Comparison of ENCODE assay signal across 1 fruit fly cellular context in the genomic region with DNA sequence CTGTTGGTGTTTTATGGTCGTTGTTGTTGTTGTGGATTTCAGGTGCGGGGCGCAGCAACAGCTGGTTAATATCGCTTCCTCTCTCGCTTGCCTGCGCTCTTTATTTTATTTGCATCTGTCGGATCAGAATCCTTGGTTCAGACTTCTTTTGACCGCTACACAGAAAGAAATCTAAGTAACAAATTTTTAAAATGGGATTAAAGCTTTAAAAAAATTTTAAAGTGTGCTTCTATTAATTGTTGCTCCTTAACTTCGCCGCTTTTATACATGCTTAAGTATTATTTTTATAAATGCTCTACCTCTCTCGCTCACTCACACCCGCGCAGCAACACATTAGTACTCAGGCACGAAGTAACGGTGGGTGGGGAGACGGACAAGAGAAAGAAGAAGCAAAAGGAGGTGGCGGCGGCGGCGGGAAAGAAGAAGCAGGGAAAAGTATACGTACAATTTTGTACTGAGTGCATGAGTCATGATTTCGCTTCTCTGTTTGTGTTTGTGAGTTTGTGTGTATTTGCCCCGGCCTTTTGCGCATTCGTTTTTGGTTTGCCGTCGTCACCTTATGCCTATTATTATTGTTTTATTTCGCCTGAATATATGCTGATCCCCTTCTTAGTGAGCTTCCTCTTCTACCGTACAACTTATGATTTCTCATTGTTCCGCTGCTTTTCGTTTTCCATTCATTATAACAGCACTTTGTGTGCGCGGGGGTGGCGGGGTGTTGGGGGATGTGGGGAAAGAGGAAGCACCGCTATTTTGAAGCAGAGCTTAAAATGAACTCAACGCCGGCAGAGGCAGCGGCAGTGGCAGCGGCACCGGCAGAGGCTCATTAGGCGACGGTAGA.
TF ChIP-seq lines count a peak whose summit lies in the region.

No protein-coding gene starts in this region.

TF ChIP-seq in whole organism, embryonic, 481 proteins besides CTCF, POLR2A, EP300 and RAD21 (continued from another document and continues in another):
- TF ChIP-seq dmrt99B (tag; optimal IDR thresholded peaks at IDR 0.05; lab: Kevin White, UChicago) (peak; percentile 86), CG4617 (GFP tag; optimal IDR thresholded peaks at IDR 0.05; lab: Kevin White, UChicago; ENCODE audit: borderline replicate concordance) (peak; percentile 41), gem (tag; optimal IDR thresholded peaks at IDR 0.05; lab: Kevin White, UChicago) (peak; percentile 87), Aef1 (GFP tag; IDR thresholded peaks at IDR 0.05; lab: Robert Waterston, UW) (peak; percentile 84), CG18619 (GFP tag; optimal IDR thresholded peaks at IDR 0.05; lab: Kevin White, UChicago) (peak; percentile 78), trh (GFP tag; optimal IDR thresholded peaks at IDR 0.05; lab: Kevin White, UChicago) (no peak), stwl (tag; optimal IDR thresholded peaks at IDR 0.05; lab: Kevin White, UChicago) (peak; percentile 38), CG18476 (GFP tag; optimal IDR thresholded peaks at IDR 0.05; lab: Kevin White, UChicago) (peak; percentile 79), CG13424 (tag; optimal IDR thresholded peaks at IDR 0.05; lab: Kevin White, UChicago) (peak; percentile 78), CG9215 (GFP tag; IDR thresholded peaks at IDR 0.05; lab: Robert Waterston, UW) (peak; percentile 67), MBD-R2 (GFP tag; IDR thresholded peaks at IDR 0.05; lab: Robert Waterston, UW) (peak; percentile 44), CG12104 (GFP tag; optimal IDR thresholded peaks at IDR 0.05; lab: Kevin White, UChicago) (peak; percentile 57), CG7271 (tag; optimal IDR thresholded peaks at IDR 0.05; lab: Kevin White, UChicago) (peak; percentile 77), fru (optimal IDR thresholded peaks at IDR 0.05; lab: Kevin White, UChicago) (no peak), fu2 (GFP tag; optimal IDR thresholded peaks at IDR 0.05; lab: Kevin White, UChicago) (peak; percentile 67), CG6791 (GFP tag; IDR thresholded peaks at IDR 0.05; lab: Robert Waterston, UW; ENCODE audit: partially characterized antibody) (no peak), Ada2b (GFP tag; IDR thresholded peaks at IDR 0.05; lab: Robert Waterston, UW) (peak; percentile 77), dan (GFP tag; IDR thresholded peaks at IDR 0.05; lab: Robert Waterston, UW) (0 out of 2 replicates have a peak, but pooled peaks have one; percentile 12), Doc3 (GFP tag; IDR thresholded peaks at IDR 0.05; lab: Robert Waterston, UW; ENCODE audit: partially characterized antibody) (no peak), wor (GFP tag; IDR thresholded peaks at IDR 0.05; lab: Robert Waterston, UW) (no peak), tup (GFP tag; optimal IDR thresholded peaks at IDR 0.05; lab: Kevin White, UChicago) (peak; percentile 74), Hr3 (GFP tag; optimal IDR thresholded peaks at IDR 0.05; lab: Kevin White, UChicago) (peak; percentile 66), pan (optimal IDR thresholded peaks at IDR 0.05; lab: Kevin White, UChicago) (no peak), pan (GFP tag; optimal IDR thresholded peaks at IDR 0.05 in 1 of 2, IDR thresholded peaks at IDR 0.05 in 1 of 2) (peak in 1 of 2 experiments; percentile 83), vfl (GFP tag; optimal IDR thresholded peaks at IDR 0.05; lab: Kevin White, UChicago) (peak; percentile 81), mirr (GFP tag; optimal IDR thresholded peaks at IDR 0.05; lab: Kevin White, UChicago) (no peak), CG12299 (tag; optimal IDR thresholded peaks at IDR 0.05; lab: Kevin White, UChicago) (peak; percentile 79), mam (GFP tag; optimal IDR thresholded peaks at IDR 0.05; lab: Kevin White, UChicago) (peak; percentile 76), CG17612 (GFP tag; IDR thresholded peaks at IDR 0.05; lab: Robert Waterston, UW) (no peak), CG1529 (GFP tag; optimal IDR thresholded peaks at IDR 0.05; lab: Kevin White, UChicago) (peak; percentile 71), GATAe (GFP tag; conservative IDR thresholded peaks at IDR 0.05; lab: Robert Waterston, UW) (no peak), BtbVII (GFP tag; optimal IDR thresholded peaks at IDR 0.05; lab: Kevin White, UChicago) (peak; percentile 87), CG17359 (tag; optimal IDR thresholded peaks at IDR 0.05; lab: Kevin White, UChicago) (peak; percentile 89), tio (GFP tag; optimal IDR thresholded peaks at IDR 0.05; lab: Kevin White, UChicago) (peak; percentile 73), twi (tag; optimal IDR thresholded peaks at IDR 0.05; lab: Kevin White, UChicago) (peak; percentile 49), vvl (GFP tag; IDR thresholded peaks at IDR 0.05; lab: Robert Waterston, UW) (peak; percentile 92), zen (tag; optimal IDR thresholded peaks at IDR 0.05; lab: Kevin White, UChicago) (peak; percentile 92), pzg (GFP tag; optimal IDR thresholded peaks at IDR 0.05; lab: Kevin White, UChicago) (no peak), crc (GFP tag; optimal IDR thresholded peaks at IDR 0.05; lab: Kevin White, UChicago) (peak; percentile 69), fd102C (GFP tag; optimal IDR thresholded peaks at IDR 0.05; lab: Kevin White, UChicago) (peak; percentile 70), Six4 (GFP tag; optimal IDR thresholded peaks at IDR 0.05; lab: Kevin White, UChicago) (peak; percentile 54), gcm2 (GFP tag; optimal IDR thresholded peaks at IDR 0.05; lab: Kevin White, UChicago) (peak; percentile 53), dysf (GFP tag; IDR thresholded peaks at IDR 0.05; lab: Robert Waterston, UW) (peak; percentile 86), HmgD (GFP tag; optimal IDR thresholded peaks at IDR 0.05; lab: Kevin White, UChicago) (peak; percentile 37), CG11247 (GFP tag; IDR thresholded peaks at IDR 0.05; lab: Robert Waterston, UW) (peak; percentile 57), CG34224 (GFP tag; IDR thresholded peaks at IDR 0.05; lab: Robert Waterston, UW; ENCODE audit: partially characterized antibody) (no peak), scrt (GFP tag; optimal IDR thresholded peaks at IDR 0.05; lab: Kevin White, UChicago) (peak; percentile 90), CG32767 (GFP tag; IDR thresholded peaks at IDR 0.05; lab: Robert Waterston, UW) (peak; percentile 60), dati (GFP tag; IDR thresholded peaks at IDR 0.05; lab: Robert Waterston, UW) (no peak), Hsf (GFP tag; optimal IDR thresholded peaks at IDR 0.05; lab: Kevin White, UChicago) (peak; percentile 85), CG6683 (GFP tag; optimal IDR thresholded peaks at IDR 0.05; lab: Kevin White, UChicago) (peak; percentile 82), exex (tag; optimal IDR thresholded peaks at IDR 0.05; lab: Kevin White, UChicago) (peak; percentile 41), CG15479 (GFP tag; optimal IDR thresholded peaks at IDR 0.05; lab: Kevin White, UChicago) (peak; percentile 41), onecut (GFP tag; IDR thresholded peaks at IDR 0.05; lab: Robert Waterston, UW) (no peak), shn (GFP tag; optimal IDR thresholded peaks at IDR 0.05; lab: Kevin White, UChicago) (peak; percentile 77), CG10565 (GFP tag; optimal IDR thresholded peaks at IDR 0.05; lab: Kevin White, UChicago) (no peak), ap (GFP tag; IDR thresholded peaks at IDR 0.05; lab: Robert Waterston, UW) (peak; percentile 74), CG11695 (GFP tag; IDR thresholded peaks at IDR 0.05; lab: Robert Waterston, UW) (peak; percentile 85), Fer2 (tag; optimal IDR thresholded peaks at IDR 0.05; lab: Kevin White, UChicago) (peak; percentile 22), luna (GFP tag; optimal IDR thresholded peaks at IDR 0.05; lab: Kevin White, UChicago) (peak; percentile 68), CG15073 (GFP tag; optimal IDR thresholded peaks at IDR 0.05; lab: Kevin White, UChicago) (no peak), CG17385 (GFP tag; optimal IDR thresholded peaks at IDR 0.05; lab: Kevin White, UChicago) (peak; percentile 99), CG32772 (GFP tag; IDR thresholded peaks at IDR 0.05; lab: Robert Waterston, UW) (peak; percentile 81), CG12236 (GFP tag; optimal IDR thresholded peaks at IDR 0.05; lab: Kevin White, UChicago) (peak; percentile 73), CG4282 (GFP tag; optimal IDR thresholded peaks at IDR 0.05; lab: Kevin White, UChicago) (peak; percentile 28), CG7928 (GFP tag; optimal IDR thresholded peaks at IDR 0.05; lab: Kevin White, UChicago) (peak; percentile 29), Nf-YC (tag; optimal IDR thresholded peaks at IDR 0.05; lab: Kevin White, UChicago) (peak; percentile 31), Ravus (GFP tag; IDR thresholded peaks at IDR 0.05; lab: Robert Waterston, UW) (peak; percentile 35; the same call in 1 of the 2 replicates), CG14965 (GFP tag; optimal IDR thresholded peaks at IDR 0.05; lab: Kevin White, UChicago; ENCODE audit: borderline replicate concordance) (no peak), Asciz (GFP tag; optimal IDR thresholded peaks at IDR 0.05; lab: Kevin White, UChicago) (peak; percentile 87), CG2712 (tag; optimal IDR thresholded peaks at IDR 0.05; lab: Kevin White, UChicago) (peak; percentile 80), ro (GFP tag; IDR thresholded peaks at IDR 0.05; lab: Robert Waterston, UW) (0 out of 2 replicates have a peak, but pooled peaks have one; percentile 25), CG9876 (GFP tag; optimal IDR thresholded peaks at IDR 0.05; lab: Kevin White, UChicago) (peak; percentile 29), CG12769 (tag; optimal IDR thresholded peaks at IDR 0.05; lab: Kevin White, UChicago) (peak; percentile 67), bcd (GFP tag; optimal IDR thresholded peaks at IDR 0.05; lab: Kevin White, UChicago) (peak; percentile 86), CG10209 (GFP tag; optimal IDR thresholded peaks at IDR 0.05; lab: Kevin White, UChicago) (peak; percentile 82), chm (GFP tag; IDR thresholded peaks at IDR 0.05; lab: Robert Waterston, UW) (peak; percentile 77), tll (GFP tag; optimal IDR thresholded peaks at IDR 0.05; lab: Kevin White, UChicago) (peak in 1 of 2 experiments; percentile 19), Mes4 (GFP tag; optimal IDR thresholded peaks at IDR 0.05; lab: Kevin White, UChicago) (peak; percentile 47), Meics (GFP tag; optimal IDR thresholded peaks at IDR 0.05; lab: Kevin White, UChicago) (peak; percentile 83), eyg (GFP tag; optimal IDR thresholded peaks at IDR 0.05; lab: Kevin White, UChicago) (peak; percentile 73), CG11085 (GFP tag; IDR thresholded peaks at IDR 0.05; lab: Robert Waterston, UW) (peak; percentile 55; the same call in 1 of the 2 replicates), CG17802 (tag; optimal IDR thresholded peaks at IDR 0.05; lab: Kevin White, UChicago) (peak; percentile 45), gsb-n (tag; optimal IDR thresholded peaks at IDR 0.05; lab: Kevin White, UChicago) (peak; percentile 78), CG11723 (GFP tag; optimal IDR thresholded peaks at IDR 0.05; lab: Kevin White, UChicago) (peak; percentile 56), CG14050 (GFP tag; IDR thresholded peaks at IDR 0.05; lab: Robert Waterston, UW) (peak; percentile 69), mld (GFP tag; IDR thresholded peaks at IDR 0.05; lab: Robert Waterston, UW; ENCODE audit: partially characterized antibody) (no peak), D (optimal IDR thresholded peaks at IDR 0.05; lab: Kevin White, UChicago) (no peak), D (GFP tag; optimal IDR thresholded peaks at IDR 0.05; lab: Kevin White, UChicago) (peak; percentile 74), CG12071 (GFP tag; optimal IDR thresholded peaks at IDR 0.05; lab: Kevin White, UChicago) (peak; percentile 55), CG7357 (GFP tag; IDR thresholded peaks at IDR 0.05; lab: Robert Waterston, UW) (peak; percentile 68; the same call in 2 of the 3 replicates), CG4854 (GFP tag; optimal IDR thresholded peaks at IDR 0.05; lab: Kevin White, UChicago) (peak; percentile 59), CG10366 (GFP tag; IDR thresholded peaks at IDR 0.05; lab: Robert Waterston, UW) (peak; percentile 75), p53 (GFP tag; optimal IDR thresholded peaks at IDR 0.05; lab: Kevin White, UChicago) (peak; percentile 45), crol (GFP tag; IDR thresholded peaks at IDR 0.05; lab: Robert Waterston, UW) (peak; percentile 91), ttk (GFP tag; IDR thresholded peaks at IDR 0.05; lab: Robert Waterston, UW) (peak; percentile 66), CG7786 (GFP tag; optimal IDR thresholded peaks at IDR 0.05; lab: Kevin White, UChicago) (peak; percentile 78), hth (optimal IDR thresholded peaks at IDR 0.05; lab: Kevin White, UChicago) (no peak), ato (GFP tag; IDR thresholded peaks at IDR 0.05; lab: Robert Waterston, UW; ENCODE audit: partially characterized antibody) (no peak), CG5245 (GFP tag; optimal IDR thresholded peaks at IDR 0.05; lab: Kevin White, UChicago) (peak; percentile 83), CG9932 (GFP tag; IDR thresholded peaks at IDR 0.05; lab: Robert Waterston, UW) (peak; percentile 59), Dref (GFP tag; IDR thresholded peaks at IDR 0.05; lab: Robert Waterston, UW) (no peak), bsh (GFP tag; optimal IDR thresholded peaks at IDR 0.05; lab: Kevin White, UChicago) (peak; percentile 71 to 85), insv (GFP tag; optimal IDR thresholded peaks at IDR 0.05; lab: Kevin White, UChicago) (no peak), CG12744 (GFP tag; optimal IDR thresholded peaks at IDR 0.05; lab: Kevin White, UChicago) (peak; percentile 84), vnd (GFP tag; IDR thresholded peaks at IDR 0.05; lab: Robert Waterston, UW; ENCODE audit: partially characterized antibody) (no peak), NFAT (GFP tag; IDR thresholded peaks at IDR 0.05; lab: Robert Waterston, UW) (0 out of 2 replicates have a peak, but pooled peaks have one; percentile 26), psq (GFP tag; optimal IDR thresholded peaks at IDR 0.05; lab: Kevin White, UChicago) (peak; percentile 66), Max (GFP tag; optimal IDR thresholded peaks at IDR 0.05; lab: Kevin White, UChicago) (peak; percentile 75), CG5180 (GFP tag; optimal IDR thresholded peaks at IDR 0.05; lab: Kevin White, UChicago) (peak; percentile 41), HLH4C (GFP tag; IDR thresholded peaks at IDR 0.05; lab: Robert Waterston, UW; ENCODE audit: partially characterized antibody) (no peak), CG4328 (GFP tag; optimal IDR thresholded peaks at IDR 0.05; lab: Kevin White, UChicago) (peak; percentile 29), Nf-YA (GFP tag; IDR thresholded peaks at IDR 0.05; lab: Robert Waterston, UW) (peak; percentile 69; the same call in 1 of the 2 replicates), Rfx (GFP tag; IDR thresholded peaks at IDR 0.05; lab: Robert Waterston, UW) (peak; percentile 81), CG10979 (tag; optimal IDR thresholded peaks at IDR 0.05; lab: Kevin White, UChicago) (peak; percentile 89), ERR (GFP tag; optimal IDR thresholded peaks at IDR 0.05; lab: Kevin White, UChicago) (peak; percentile 62), CG8924 (tag; optimal IDR thresholded peaks at IDR 0.05; lab: Kevin White, UChicago) (peak; percentile 91), Ssrp (tag; optimal IDR thresholded peaks at IDR 0.05; lab: Kevin White, UChicago) (peak; percentile 80), D19A (tag; optimal IDR thresholded peaks at IDR 0.05; lab: Kevin White, UChicago) (peak; percentile 79)
